Fruit fly (Drosophila melanogaster) whole organism, embryonic: Measurements from ENCODE around the gene crol.
A peak's percentile ranks its signal among the peaks of the same experiment; 100 is the strongest.

ENCODE experiments used
- CG12155 ChIP-seq: fragments of 200-800 bp; sonication (Bioruptor generic); optimal IDR thresholded peaks from 3 replicates; lab custom pipeline; 2016; ENCODE audit warnings: missing biosample characterization, missing genetic modification characterization
- CG13287 ChIP-seq: fragments of 200-800 bp; sonication (Bioruptor generic); IDR thresholded peaks from 2 replicates; pipeline ENCODE4 v1.3.6; 2022; ENCODE audit warnings: missing biosample characterization, missing genetic modification characterization; ENCODE audit not compliant: partially characterized antibody
- CG1529 ChIP-seq: fragments of 200-800 bp; sonication (Bioruptor generic); optimal IDR thresholded peaks from 3 replicates; lab custom pipeline; 2018; ENCODE audit warnings: missing biosample characterization, missing genetic modification characterization
- CG16813 ChIP-seq: fragments of 200-800 bp; sonication (Bioruptor generic); IDR thresholded peaks from 3 replicates; pipeline ENCODE4 v1.3.6; 2022; ENCODE audit warnings: missing biosample characterization, missing genetic modification characterization; ENCODE audit not compliant: partially characterized antibody
- CG17359 ChIP-seq: fragments of 200-800 bp; sonication (Bioruptor generic); optimal IDR thresholded peaks from 3 replicates; lab custom pipeline; 2018; ENCODE audit warnings: missing biosample characterization, mild to moderate bottlenecking, missing genetic modification characterization, moderate library complexity
- CG18011 ChIP-seq: fragments of 200-800 bp; sonication (Bioruptor generic); optimal IDR thresholded peaks from 2 replicates; lab custom pipeline; 2017; ENCODE audit warnings: missing biosample characterization, missing genetic modification characterization, mild to moderate bottlenecking, moderate library complexity, missing genotype
- CG2116 ChIP-seq: fragments of 200-800 bp; sonication (Bioruptor generic); optimal IDR thresholded peaks from 3 replicates; lab custom pipeline; 2018; ENCODE audit warnings: missing biosample characterization, mild to moderate bottlenecking, missing genetic modification characterization
- CG2120 ChIP-seq: fragments of 200-800 bp; sonication (Bioruptor generic); optimal IDR thresholded peaks from 3 replicates; lab custom pipeline; 2016; ENCODE audit warnings: missing biosample characterization, missing genetic modification characterization
- CG31441 ChIP-seq: fragments of 200-800 bp; sonication (Bioruptor generic); IDR thresholded peaks from 2 replicates; pipeline ENCODE4 v1.3.6; 2022; ENCODE audit warnings: missing biosample characterization, missing genetic modification characterization
- CG4424 ChIP-seq: fragments of 200-800 bp; sonication (Bioruptor generic); optimal IDR thresholded peaks from 3 replicates; lab custom pipeline; 2016; ENCODE audit warnings: missing biosample characterization, missing genetic modification characterization
- CG5245 ChIP-seq: fragments of 200-800 bp; sonication (Bioruptor generic); optimal IDR thresholded peaks from 3 replicates; lab custom pipeline; 2016; ENCODE audit warnings: missing biosample characterization, missing genetic modification characterization
- CG8359 ChIP-seq: fragments of 200-800 bp; sonication (Bioruptor generic); optimal IDR thresholded peaks from 2 replicates; lab custom pipeline; 2017; ENCODE audit warnings: missing biosample characterization, mild to moderate bottlenecking, missing genetic modification characterization, borderline replicate concordance
- CG8478 ChIP-seq: fragments of >200 bp; optimal IDR thresholded peaks from 2 replicates; lab custom pipeline; 2018
- CG9727 ChIP-seq: fragments of 200-800 bp; sonication (Bioruptor generic); optimal IDR thresholded peaks from 3 replicates; lab custom pipeline; 2017; ENCODE audit warnings: missing biosample characterization, mild to moderate bottlenecking, missing genetic modification characterization
- D ChIP-seq, 2 experiments: fragments of 200-800 bp in 1 of 2; fragments of >200 bp in 1 of 2; sonication (Bioruptor generic) in 1 of 2; optimal IDR thresholded peaks; 2 replicates in 1 of 2; 3 replicates in 1 of 2; lab custom pipeline; 2017; ENCODE audit warnings: mild to moderate bottlenecking in 1 of 2, missing biosample characterization in 1 of 2, missing genetic modification characterization in 1 of 2, missing genetic modification reagents in 1 of 2
- D19A ChIP-seq: fragments of 200-800 bp; optimal IDR thresholded peaks from 3 replicates; lab custom pipeline; 2019; ENCODE audit warnings: missing biosample characterization, mild to moderate bottlenecking, missing genetic modification characterization, moderate library complexity
- Dad ChIP-seq: fragments of 200-800 bp; sonication (Bioruptor generic); optimal IDR thresholded peaks from 3 replicates; lab custom pipeline; 2016; ENCODE audit warnings: missing biosample characterization, missing genetic modification characterization
- Doc3 ChIP-seq: fragments of 200-800 bp; sonication (Bioruptor generic); IDR thresholded peaks from 3 replicates; pipeline ENCODE4 v1.3.6; 2022; ENCODE audit warnings: missing biosample characterization, missing genetic modification characterization; ENCODE audit not compliant: partially characterized antibody
- Dp ChIP-seq: fragments of 200-800 bp; sonication (Bioruptor generic); optimal IDR thresholded peaks from 2 replicates; lab custom pipeline; 2018; ENCODE audit warnings: missing biosample characterization, mild to moderate bottlenecking, missing genetic modification characterization, moderate library complexity
- E2f2 ChIP-seq: fragments of 200-800 bp; sonication (Bioruptor generic); IDR thresholded peaks from 2 replicates; pipeline ENCODE4 v1.3.6; 2022; ENCODE audit warnings: missing biosample characterization, missing genetic modification characterization
- Ets97D ChIP-seq: fragments of 200-800 bp; sonication (Bioruptor generic); optimal IDR thresholded peaks from 3 replicates; lab custom pipeline; 2016; ENCODE audit warnings: missing biosample characterization, missing genetic modification characterization
- HLH4C ChIP-seq: fragments of 200-800 bp; sonication (Bioruptor generic); IDR thresholded peaks from 3 replicates; pipeline ENCODE4 v1.3.6; 2022; ENCODE audit warnings: missing biosample characterization, missing genetic modification characterization; ENCODE audit not compliant: partially characterized antibody
- Mrtf ChIP-seq: fragments of 200-800 bp; sonication (Bioruptor generic); IDR thresholded peaks from 3 replicates; pipeline ENCODE4 v1.3.6; 2022; ENCODE audit warnings: missing biosample characterization, missing genetic modification characterization
- Oaz ChIP-seq: fragments of 200-800 bp; sonication (Bioruptor generic); IDR thresholded peaks from 2 replicates; pipeline ENCODE4 v1.3.6; 2022; ENCODE audit warnings: missing biosample characterization, missing genetic modification characterization
- Side ChIP-seq: fragments of 200-800 bp; sonication (Bioruptor generic); optimal IDR thresholded peaks from 2 replicates; lab custom pipeline; 2016; ENCODE audit warnings: missing biosample characterization, missing genetic modification characterization
- Sin3A ChIP-seq: fragments of >200 bp; optimal IDR thresholded peaks from 2 replicates; lab custom pipeline; 2018
- Spps ChIP-seq: fragments of 200-800 bp; sonication (Bioruptor generic); optimal IDR thresholded peaks from 2 replicates; lab custom pipeline; 2018; ENCODE audit warnings: missing biosample characterization, mild to moderate bottlenecking, missing genetic modification characterization
- Vsx1 ChIP-seq: fragments of 200-800 bp; sonication (Bioruptor generic); optimal IDR thresholded peaks from 2 replicates; lab custom pipeline; 2017; ENCODE audit warnings: missing biosample characterization, mild to moderate bottlenecking, missing genetic modification characterization, missing genetic modification reagents
- ap ChIP-seq: fragments of 200-800 bp; sonication (Bioruptor generic); IDR thresholded peaks from 2 replicates; pipeline ENCODE4 v1.3.6; 2022; ENCODE audit warnings: missing biosample characterization, missing genetic modification characterization
- az2 ChIP-seq: fragments of 200-800 bp; sonication (Bioruptor generic); optimal IDR thresholded peaks from 3 replicates; lab custom pipeline; 2016; ENCODE audit warnings: missing biosample characterization, missing genetic modification characterization
- bcd ChIP-seq: fragments of 200-800 bp; sonication (Bioruptor generic); optimal IDR thresholded peaks from 2 replicates; lab custom pipeline; 2017; ENCODE audit warnings: missing biosample characterization, mild to moderate bottlenecking, missing genetic modification characterization
- cas ChIP-seq: fragments of 200-800 bp; sonication (Bioruptor generic); IDR thresholded peaks from 2 replicates; pipeline ENCODE4 v1.3.6; 2022; ENCODE audit warnings: missing biosample characterization, missing genetic modification characterization
- dimm ChIP-seq: fragments of 200-800 bp; sonication (Bioruptor generic); IDR thresholded peaks from 2 replicates; pipeline ENCODE4 v1.3.6; 2022; ENCODE audit warnings: missing biosample characterization, missing genetic modification characterization
- dpn ChIP-seq, 2 experiments: fragments of 200-800 bp; sonication (Bioruptor generic); optimal IDR thresholded peaks; 3 replicates each; lab custom pipeline; 2016; ENCODE audit warnings: missing biosample characterization in 2 of 2, missing genetic modification characterization in 2 of 2
- ems ChIP-seq: fragments of 200-800 bp; sonication (Bioruptor generic); optimal IDR thresholded peaks from 3 replicates; lab custom pipeline; 2016; ENCODE audit warnings: missing biosample characterization, missing genetic modification characterization
- gem ChIP-seq: fragments of 200-800 bp; sonication (Bioruptor generic); optimal IDR thresholded peaks from 2 replicates; lab custom pipeline; 2019; ENCODE audit warnings: missing biosample characterization, mild to moderate bottlenecking, missing genetic modification characterization, moderate library complexity
- kah ChIP-seq: fragments of 200-800 bp; sonication (Bioruptor generic); optimal IDR thresholded peaks from 2 replicates; lab custom pipeline; 2018; ENCODE audit warnings: missing biosample characterization, mild to moderate bottlenecking, missing genetic modification characterization
- nerfin-1 ChIP-seq: fragments of 200-800 bp; sonication (Bioruptor generic); optimal IDR thresholded peaks from 3 replicates; lab custom pipeline; 2019; ENCODE audit warnings: missing biosample characterization, mild to moderate bottlenecking, missing genetic modification characterization, moderate library complexity
- nmo ChIP-seq: fragments of 200-800 bp; sonication (Bioruptor generic); optimal IDR thresholded peaks from 2 replicates; lab custom pipeline; 2018; ENCODE audit warnings: missing biosample characterization, mild to moderate bottlenecking, missing genetic modification characterization, moderate library complexity
- phol ChIP-seq: fragments of 200-800 bp; sonication (Bioruptor generic); optimal IDR thresholded peaks from 3 replicates; lab custom pipeline; 2018; ENCODE audit warnings: missing biosample characterization, mild to moderate bottlenecking, missing genetic modification characterization, moderate library complexity
- slou ChIP-seq: fragments of 200-800 bp; sonication (Bioruptor generic); optimal IDR thresholded peaks from 3 replicates; lab custom pipeline; 2016; ENCODE audit warnings: missing biosample characterization, missing genetic modification characterization
- so ChIP-seq: fragments of 200-800 bp; sonication (Bioruptor generic); IDR thresholded peaks from 3 replicates; pipeline ENCODE4 v1.3.6; 2022; ENCODE audit warnings: missing biosample characterization, missing genetic modification characterization
- ssp ChIP-seq: fragments of 200-800 bp; sonication (Bioruptor generic); IDR thresholded peaks from 2 replicates; pipeline ENCODE4 v1.3.6; 2022; ENCODE audit warnings: missing biosample characterization, missing genetic modification characterization
- stwl ChIP-seq: fragments of 200-800 bp; sonication (Bioruptor generic); optimal IDR thresholded peaks from 3 replicates; lab custom pipeline; 2018; ENCODE audit warnings: missing biosample characterization, mild to moderate bottlenecking, missing genetic modification characterization, moderate library complexity
- toy ChIP-seq: fragments of 200-800 bp; sonication (Bioruptor generic); IDR thresholded peaks from 2 replicates; pipeline ENCODE4 v1.3.6; 2022; ENCODE audit warnings: missing biosample characterization, missing genetic modification characterization

The crol gene

DNA sequence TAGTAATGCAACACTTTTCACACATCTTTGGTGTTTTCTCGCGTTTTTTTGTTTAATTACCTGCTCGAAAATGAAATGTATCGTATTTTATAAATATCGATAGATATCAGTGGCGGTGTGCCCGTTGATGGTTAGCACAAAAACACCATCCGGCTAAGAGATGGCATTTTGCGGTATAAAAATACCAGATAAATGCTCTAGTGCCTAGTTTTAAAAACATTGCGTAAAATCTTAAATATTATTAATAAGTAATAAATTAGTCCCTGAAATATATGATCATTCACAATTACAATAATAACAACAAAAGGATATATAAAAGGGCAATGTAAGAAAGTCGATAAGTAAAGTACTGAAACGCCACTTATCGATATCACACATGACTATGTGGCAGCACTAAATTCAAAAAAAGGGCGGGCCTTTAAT lies 4.4 kb upstream of the crol start, which contains the start of gene CycY (continued):
- TF ChIP-seq Sin3A (lab: Kevin White, UChicago) (peak; percentile 4), cas (no peak), Dp (GFP tag; lab: Kevin White, UChicago) (peak; percentile 93), slou (GFP tag; lab: Kevin White, UChicago) (no peak), CG16813 (GFP tag; lab: Robert Waterston, UW) (peak; percentile 64), CG5245 (peak; percentile 6), Side (GFP tag; lab: Kevin White, UChicago) (no peak), ap (GFP tag; lab: Robert Waterston, UW) (no peak), CG18011 (no peak), Oaz (no peak), ems (no peak), CG17359 (tag; lab: Kevin White, UChicago) (peak; percentile 2), CG8478 (lab: Kevin White, UChicago) (no peak), toy (no peak), Vsx1 (GFP tag; lab: Kevin White, UChicago) (peak; percentile 5), gem (tag; lab: Kevin White, UChicago) (peak; percentile 57), so (GFP tag; lab: Robert Waterston, UW) (no peak), Ets97D (GFP tag; lab: Kevin White, UChicago) (peak; percentile 22), CG4424 (GFP tag; lab: Kevin White, UChicago) (peak; percentile 19), D19A (tag; lab: Kevin White, UChicago) (no peak), Doc3 (GFP tag; lab: Robert Waterston, UW) (peak; percentile 70), CG1529 (GFP tag; lab: Kevin White, UChicago) (no peak), CG8359 (GFP tag; lab: Kevin White, UChicago) (no peak), ssp (GFP tag; lab: Robert Waterston, UW) (0 out of 2 replicates have a peak, but pooled peaks have one; percentile 9), Mrtf (GFP tag; lab: Robert Waterston, UW) (no peak), Spps (peak; percentile 15), CG9727 (GFP tag; lab: Kevin White, UChicago) (peak; percentile 27), bcd (no peak), dimm (no peak), HLH4C (GFP tag; lab: Robert Waterston, UW) (0 out of 3 replicates have a peak, but pooled peaks have one; percentile 47), Dad (GFP tag; lab: Kevin White, UChicago) (no peak), CG2120 (GFP tag; lab: Kevin White, UChicago) (peak; percentile 17), E2f2 (GFP tag; lab: Robert Waterston, UW) (peak; percentile 94), phol (peak; percentile 50), stwl (peak; percentile 86), kah (no peak), nerfin-1 (peak; percentile 27), CG31441 (peak; percentile 38; the same call in 1 of the 2 replicates), CG13287 (GFP tag; lab: Robert Waterston, UW) (peak; percentile 80), dpn (GFP tag; optimal IDR thresholded peaks at IDR 0.05; lab: Kevin White, UChicago) (peak in 1 of 2 experiments; percentile 10), D (optimal IDR thresholded peaks at IDR 0.05; lab: Kevin White, UChicago) (no peak), D (GFP tag; optimal IDR thresholded peaks at IDR 0.05; lab: Kevin White, UChicago) (no peak), CG2116 (GFP tag; lab: Kevin White, UChicago) (peak; percentile 83), CG12155 (GFP tag; lab: Kevin White, UChicago) (peak; percentile 17), nmo (GFP tag; lab: Kevin White, UChicago) (peak; percentile 62), az2 (GFP tag; lab: Kevin White, UChicago) (no peak)
